Worm (Caenorhabditis elegans): ENCODE measurements around the gene Y69A2AR.32.
A peak's percentile ranks its signal among the peaks of the same experiment; 100 is the strongest.

Gene Y69A2AR.32

ce11 chrIV:2642673-2643072, 32.4 kb downstream of the Y69A2AR.32 start, which contains the start of gene ric-8:
Gene ric-8, plus strand, starts transcription at chrIV:2642973.
- no peak for TF ChIP-seq med-1 (GFP tag; optimal IDR thresholded peaks at IDR 0.05; ENCODE audit: insufficient read depth)

ce11 chrIV:2650031-2650430, 39.8 kb downstream of the Y69A2AR.32 start:
- TF ChIP-seq T22C8.4 (GFP tag; IDR thresholded peaks at IDR 0.05) (peak; percentile 62), ref-1 (GFP tag; conservative IDR thresholded peaks at IDR 0.05) (no peak)

ce11 chrIV:2654965-2655364, 44.7 kb downstream of the Y69A2AR.32 start:
- TF ChIP-seq cog-1 (tag; optimal IDR thresholded peaks at IDR 0.05) (no peak), T22C8.4 (GFP tag; IDR thresholded peaks at IDR 0.05) (no peak), ref-1 (GFP tag; conservative IDR thresholded peaks at IDR 0.05) (no peak), ztf-23 (GFP tag; IDR thresholded peaks at IDR 0.05) (no peak), klf-2 (GFP tag; conservative IDR thresholded peaks at IDR 0.05) (no peak), med-1 (GFP tag; optimal IDR thresholded peaks at IDR 0.05; ENCODE audit: insufficient read depth) (no peak), ztf-29 (GFP tag; IDR thresholded peaks at IDR 0.05) (no peak), flt-1 (GFP tag; IDR thresholded peaks at IDR 0.05) (no peak), tab-1 (GFP tag; IDR thresholded peaks at IDR 0.05) (no peak)

- 0 out of 2 replicates have a peak, but pooled peaks have one; percentile 7 for TF ChIP-seq tab-1 (GFP tag; IDR thresholded peaks at IDR 0.05)
- no peak for TF ChIP-seq T22C8.4 (GFP tag; IDR thresholded peaks at IDR 0.05)
Observed at ce11 chrIV:2656400-2657139, 46.3 kb downstream of the Y69A2AR.32 start.

- no peak for TF ChIP-seq cog-1 (tag; optimal IDR thresholded peaks at IDR 0.05)
- peak; percentile 45; the same call in 1 of the 2 replicates for TF ChIP-seq tab-1 (GFP tag; IDR thresholded peaks at IDR 0.05)
- no peak for TF ChIP-seq ztf-29 (GFP tag; IDR thresholded peaks at IDR 0.05)
- TF ChIP-seq T22C8.4 (GFP tag; IDR thresholded peaks at IDR 0.05), result no peak
- TF ChIP-seq flt-1 (GFP tag; IDR thresholded peaks at IDR 0.05), result peak; percentile 78
- TF ChIP-seq ztf-23 (GFP tag; IDR thresholded peaks at IDR 0.05), result no peak
- no peak for TF ChIP-seq klf-2 (GFP tag; conservative IDR thresholded peaks at IDR 0.05)
- TF ChIP-seq ref-1 (GFP tag; conservative IDR thresholded peaks at IDR 0.05), result no peak
Observed at ce11 chrIV:2657307-2657706, 47.1 kb downstream of the Y69A2AR.32 start.

ce11 chrIV:2658733-2659132, 48.5 kb downstream of the Y69A2AR.32 start:
- TF ChIP-seq ztf-29 (GFP tag; IDR thresholded peaks at IDR 0.05), result no peak
- TF ChIP-seq ztf-23 (GFP tag; IDR thresholded peaks at IDR 0.05), result no peak
- TF ChIP-seq cog-1 (tag; optimal IDR thresholded peaks at IDR 0.05), result no peak
- TF ChIP-seq med-1 (GFP tag; optimal IDR thresholded peaks at IDR 0.05; ENCODE audit: insufficient read depth), result no peak
- TF ChIP-seq flt-1 (GFP tag; IDR thresholded peaks at IDR 0.05), result no peak
- no peak for TF ChIP-seq klf-2 (GFP tag; conservative IDR thresholded peaks at IDR 0.05)
- no peak for TF ChIP-seq tab-1 (GFP tag; IDR thresholded peaks at IDR 0.05)
- TF ChIP-seq ref-1 (GFP tag; conservative IDR thresholded peaks at IDR 0.05), result no peak
- no peak for TF ChIP-seq T22C8.4 (GFP tag; IDR thresholded peaks at IDR 0.05)

Measured in whole organism, midembryonic.